Fruit fly (Drosophila melanogaster) whole organism, embryonic: ENCODE results near the gene Trs20.

Source experiments
- Ada2b ChIP-seq: fragments of 200-800 bp; sonication (Bioruptor generic); IDR thresholded peaks from 2 replicates; pipeline ENCODE4 v1.3.6; 2022; ENCODE audit warnings: missing biosample characterization, missing genetic modification characterization
- Atf-2 ChIP-seq: fragments of 200-800 bp; sonication (Bioruptor generic); optimal IDR thresholded peaks from 2 replicates; lab custom pipeline; 2016; ENCODE audit warnings: missing biosample characterization, missing genetic modification characterization
- CG10274 ChIP-seq: fragments of 200-800 bp; sonication (Bioruptor generic); optimal IDR thresholded peaks from 3 replicates; lab custom pipeline; 2017; ENCODE audit warnings: missing biosample characterization, mild to moderate bottlenecking, missing genetic modification characterization
- CG10431 ChIP-seq: fragments of 200-800 bp; sonication (Bioruptor generic); optimal IDR thresholded peaks from 3 replicates; lab custom pipeline; 2018; ENCODE audit warnings: missing biosample characterization, mild to moderate bottlenecking, missing genetic modification characterization
- CG11093 ChIP-seq: fragments of 200-800 bp; sonication (Bioruptor generic); IDR thresholded peaks from 3 replicates; pipeline ENCODE4 v1.3.6; 2022; ENCODE audit warnings: missing biosample characterization, missing genetic modification characterization
- CG11504 ChIP-seq: fragments of 200-800 bp; sonication (Bioruptor generic); optimal IDR thresholded peaks from 3 replicates; lab custom pipeline; 2019; ENCODE audit warnings: missing biosample characterization, mild to moderate bottlenecking, missing genetic modification characterization, moderate library complexity
- CG13894 ChIP-seq: fragments of 200-800 bp; sonication (Bioruptor generic); optimal IDR thresholded peaks from 3 replicates; lab custom pipeline; 2018; ENCODE audit warnings: missing biosample characterization, mild to moderate bottlenecking, missing genetic modification characterization, moderate library complexity
- CG15514 ChIP-seq: fragments of 200-800 bp; sonication (Bioruptor generic); optimal IDR thresholded peaks from 3 replicates; lab custom pipeline; 2017; ENCODE audit warnings: missing biosample characterization, missing genetic modification characterization, mild to moderate bottlenecking, moderate library complexity, missing genetic modification reagents
- CG17359 ChIP-seq: fragments of 200-800 bp; sonication (Bioruptor generic); optimal IDR thresholded peaks from 3 replicates; lab custom pipeline; 2018; ENCODE audit warnings: missing biosample characterization, mild to moderate bottlenecking, missing genetic modification characterization, moderate library complexity
- CG30431 ChIP-seq: fragments of 200-800 bp; sonication (Bioruptor generic); optimal IDR thresholded peaks from 2 replicates; lab custom pipeline; 2017; ENCODE audit warnings: missing biosample characterization, missing genetic modification characterization
- CG32772 ChIP-seq: fragments of 200-800 bp; sonication (Bioruptor generic); IDR thresholded peaks from 2 replicates; pipeline ENCODE4 v1.3.6; 2022; ENCODE audit warnings: missing biosample characterization, missing genetic modification characterization
- CG33213 ChIP-seq: fragments of 200-800 bp; sonication (Bioruptor generic); optimal IDR thresholded peaks from 3 replicates; lab custom pipeline; 2016; ENCODE audit warnings: missing biosample characterization, missing genetic modification characterization
- CG33557 ChIP-seq: fragments of 200-800 bp; sonication (Bioruptor generic); optimal IDR thresholded peaks from 2 replicates; lab custom pipeline; 2019; ENCODE audit warnings: missing biosample characterization, mild to moderate bottlenecking, missing genetic modification characterization, moderate library complexity
- CG34376 ChIP-seq: fragments of 200-800 bp; sonication (Bioruptor generic); optimal IDR thresholded peaks from 2 replicates; lab custom pipeline; 2018; ENCODE audit warnings: missing biosample characterization, mild to moderate bottlenecking, missing genetic modification characterization
- CG42726 ChIP-seq: fragments of 200-800 bp; sonication (Bioruptor generic); IDR thresholded peaks from 2 replicates; pipeline ENCODE4 v1.3.6; 2022; ENCODE audit warnings: missing biosample characterization, missing genetic modification characterization; ENCODE audit not compliant: partially characterized antibody
- CG7556 ChIP-seq: fragments of 200-800 bp; sonication (Bioruptor generic); optimal IDR thresholded peaks from 2 replicates; lab custom pipeline; 2017; ENCODE audit warnings: missing biosample characterization, mild to moderate bottlenecking, missing genetic modification characterization
- CG7928 ChIP-seq: fragments of 200-800 bp; sonication (Bioruptor generic); optimal IDR thresholded peaks from 2 replicates; lab custom pipeline; 2017; ENCODE audit warnings: missing biosample characterization, mild to moderate bottlenecking, missing genetic modification characterization
- CG8290 ChIP-seq, 3 experiments: fragments of 200-800 bp; sonication (Bioruptor generic); optimal IDR thresholded peaks; 2 replicates each; lab custom pipeline; 2016 to 2019; ENCODE audit warnings: missing biosample characterization in 3 of 3, missing genetic modification characterization in 3 of 3, mild to moderate bottlenecking in 2 of 3, moderate library complexity in 1 of 3
- CG8924 ChIP-seq: fragments of 200-800 bp; optimal IDR thresholded peaks from 3 replicates; lab custom pipeline; 2019; ENCODE audit warnings: missing biosample characterization, mild to moderate bottlenecking, missing genetic modification characterization, moderate library complexity
- CG8944 ChIP-seq: fragments of 200-800 bp; sonication (Bioruptor generic); optimal IDR thresholded peaks from 3 replicates; lab custom pipeline; 2016; ENCODE audit warnings: missing biosample characterization, missing genetic modification characterization
- CG9797 ChIP-seq: fragments of 200-800 bp; sonication (Bioruptor generic); optimal IDR thresholded peaks from 3 replicates; lab custom pipeline; 2018; ENCODE audit warnings: missing biosample characterization, mild to moderate bottlenecking, missing genetic modification characterization
- D19A ChIP-seq: fragments of 200-800 bp; optimal IDR thresholded peaks from 3 replicates; lab custom pipeline; 2019; ENCODE audit warnings: missing biosample characterization, mild to moderate bottlenecking, missing genetic modification characterization, moderate library complexity
- Hmr ChIP-seq: fragments of 200-800 bp; sonication (Bioruptor generic); optimal IDR thresholded peaks from 3 replicates; lab custom pipeline; 2017; ENCODE audit warnings: mild to moderate bottlenecking, missing biosample characterization, missing genetic modification reagents, missing genetic modification characterization
- Hr39 ChIP-seq: fragments of >200 bp; optimal IDR thresholded peaks from 2 replicates; lab custom pipeline; 2017
- NC2β ChIP-seq: fragments of 200-800 bp; sonication (Bioruptor generic); optimal IDR thresholded peaks from 2 replicates; lab custom pipeline; 2016; ENCODE audit warnings: missing biosample characterization, missing genetic modification characterization
- Oli ChIP-seq: fragments of 200-800 bp; sonication (Bioruptor generic); optimal IDR thresholded peaks from 2 replicates; lab custom pipeline; 2018; ENCODE audit warnings: missing biosample characterization, mild to moderate bottlenecking, missing genetic modification characterization, moderate library complexity
- PHDP ChIP-seq: fragments of 200-800 bp; sonication (Bioruptor generic); optimal IDR thresholded peaks from 3 replicates; lab custom pipeline; 2018; ENCODE audit warnings: missing biosample characterization, mild to moderate bottlenecking, missing genetic modification characterization, moderate library complexity
- Ptx1 ChIP-seq: fragments of 200-800 bp; sonication (Bioruptor generic); IDR thresholded peaks from 2 replicates; pipeline ENCODE4 v1.3.6; 2022; ENCODE audit warnings: missing biosample characterization, missing genetic modification characterization
- Ssrp ChIP-seq: fragments of 200-800 bp; sonication (Bioruptor generic); optimal IDR thresholded peaks from 2 replicates; lab custom pipeline; 2018; ENCODE audit warnings: missing biosample characterization, mild to moderate bottlenecking, missing genetic modification characterization, moderate library complexity
- Taf1 ChIP-seq: fragments of 200-800 bp; sonication (Bioruptor generic); IDR thresholded peaks from 2 replicates; pipeline ENCODE4 v1.3.6; 2022; ENCODE audit warnings: missing biosample characterization, missing genetic modification characterization
- br ChIP-seq: fragments of >200 bp; optimal IDR thresholded peaks from 2 replicates; lab custom pipeline; 2017
- ci ChIP-seq: fragments of 200-800 bp; sonication (Bioruptor generic); IDR thresholded peaks from 3 replicates; pipeline ENCODE4 v1.3.6; 2022; ENCODE audit warnings: missing biosample characterization, missing genetic modification characterization
- corto ChIP-seq: fragments of 200-800 bp; sonication (Bioruptor generic); optimal IDR thresholded peaks from 2 replicates; lab custom pipeline; 2016; ENCODE audit warnings: missing biosample characterization, mild to moderate bottlenecking, missing genetic modification characterization, moderate library complexity
- dmrt99B ChIP-seq: fragments of 200-800 bp; sonication (Bioruptor generic); optimal IDR thresholded peaks from 2 replicates; lab custom pipeline; 2018; ENCODE audit warnings: missing biosample characterization, mild to moderate bottlenecking, missing genetic modification characterization, moderate library complexity
- ems ChIP-seq: fragments of 200-800 bp; sonication (Bioruptor generic); optimal IDR thresholded peaks from 3 replicates; lab custom pipeline; 2016; ENCODE audit warnings: missing biosample characterization, missing genetic modification characterization
- fd102C ChIP-seq: fragments of 200-800 bp; sonication (Bioruptor generic); optimal IDR thresholded peaks from 2 replicates; lab custom pipeline; 2018; ENCODE audit warnings: missing biosample characterization, mild to moderate bottlenecking, missing genetic modification characterization, moderate library complexity
- fd3F ChIP-seq: fragments of 200-800 bp; sonication (Bioruptor generic); optimal IDR thresholded peaks from 2 replicates; lab custom pipeline; 2018; ENCODE audit warnings: missing biosample characterization, mild to moderate bottlenecking, missing genetic modification characterization, moderate library complexity
- ftz-f1 ChIP-seq: fragments of 200-800 bp; sonication (Bioruptor generic); optimal IDR thresholded peaks from 2 replicates; lab custom pipeline; 2016; ENCODE audit warnings: missing biosample characterization, missing genetic modification characterization
- insv ChIP-seq, 2 experiments: fragments of 200-800 bp; sonication (Bioruptor generic); optimal IDR thresholded peaks; 3 replicates each; lab custom pipeline; 2016 to 2018; ENCODE audit warnings: missing biosample characterization in 2 of 2, missing genetic modification characterization in 2 of 2
- kni ChIP-seq: fragments of 200-800 bp; sonication (Bioruptor generic); optimal IDR thresholded peaks from 3 replicates; lab custom pipeline; 2017; ENCODE audit warnings: mild to moderate bottlenecking, missing biosample characterization, missing genetic modification reagents, missing genetic modification characterization
- luna ChIP-seq: fragments of 200-800 bp; sonication (Bioruptor generic); optimal IDR thresholded peaks from 2 replicates; lab custom pipeline; 2016; ENCODE audit warnings: missing biosample characterization, missing genetic modification characterization
- mld ChIP-seq: fragments of 200-800 bp; sonication (Bioruptor generic); IDR thresholded peaks from 3 replicates; pipeline ENCODE4 v1.3.6; 2022; ENCODE audit warnings: missing biosample characterization, missing genetic modification characterization; ENCODE audit not compliant: partially characterized antibody
- nmo ChIP-seq: fragments of 200-800 bp; sonication (Bioruptor generic); optimal IDR thresholded peaks from 2 replicates; lab custom pipeline; 2018; ENCODE audit warnings: missing biosample characterization, mild to moderate bottlenecking, missing genetic modification characterization, moderate library complexity
- pb ChIP-seq: fragments of 200-800 bp; sonication (Bioruptor generic); optimal IDR thresholded peaks from 3 replicates; lab custom pipeline; 2016; ENCODE audit warnings: missing biosample characterization, missing genetic modification characterization
- pita ChIP-seq: fragments of 200-800 bp; sonication (Bioruptor generic); optimal IDR thresholded peaks from 2 replicates; lab custom pipeline; 2017; ENCODE audit warnings: missing biosample characterization, mild to moderate bottlenecking, missing genetic modification characterization
- ranshi ChIP-seq: fragments of 200-800 bp; sonication (Bioruptor generic); IDR thresholded peaks from 2 replicates; pipeline ENCODE4 v1.3.6; 2022; ENCODE audit warnings: missing biosample characterization, missing genetic modification characterization
- row ChIP-seq: fragments of 200-800 bp; sonication (Bioruptor generic); IDR thresholded peaks from 3 replicates; pipeline ENCODE4 v1.3.6; 2022; ENCODE audit warnings: missing biosample characterization, missing genetic modification characterization
- shn ChIP-seq: fragments of 200-800 bp; sonication (Bioruptor generic); optimal IDR thresholded peaks from 3 replicates; lab custom pipeline; 2016; ENCODE audit warnings: missing biosample characterization, missing genetic modification characterization
- slou ChIP-seq: fragments of 200-800 bp; sonication (Bioruptor generic); optimal IDR thresholded peaks from 3 replicates; lab custom pipeline; 2016; ENCODE audit warnings: missing biosample characterization, missing genetic modification characterization
- ssp ChIP-seq: fragments of 200-800 bp; sonication (Bioruptor generic); IDR thresholded peaks from 2 replicates; pipeline ENCODE4 v1.3.6; 2022; ENCODE audit warnings: missing biosample characterization, missing genetic modification characterization
- zf30C ChIP-seq: fragments of 200-800 bp; sonication (Bioruptor generic); optimal IDR thresholded peaks from 3 replicates; lab custom pipeline; 2018; ENCODE audit warnings: missing biosample characterization, mild to moderate bottlenecking, missing genetic modification characterization

The Trs20 gene

dm6 chr3L:16172809-16173276, 41.4 kb upstream of the Trs20 start (continued):
- no peak for TF ChIP-seq fd102C (GFP tag; lab: Kevin White, UChicago)
- peak; percentile 23 for TF ChIP-seq corto
- no peak for TF ChIP-seq Hr39 (lab: Kevin White, UChicago)
- TF ChIP-seq zf30C (GFP tag; lab: Kevin White, UChicago): peak; percentile 28
- TF ChIP-seq Hmr (GFP tag; lab: Kevin White, UChicago): peak; percentile 47
- TF ChIP-seq Atf-2 (GFP tag; lab: Kevin White, UChicago): no peak
- TF ChIP-seq CG10431: no peak
- TF ChIP-seq ems (GFP tag; lab: Kevin White, UChicago): no peak
- no peak for TF ChIP-seq CG34376 (GFP tag; lab: Kevin White, UChicago)
- TF ChIP-seq CG8290 (GFP tag; optimal IDR thresholded peaks at IDR 0.05; lab: Kevin White, UChicago): no peak
- no peak for TF ChIP-seq CG8290 (tag; optimal IDR thresholded peaks at IDR 0.05; lab: Kevin White, UChicago)
- TF ChIP-seq nmo (GFP tag; lab: Kevin White, UChicago): peak; percentile 70
- TF ChIP-seq CG11504 (tag; lab: Kevin White, UChicago): peak; percentile 71
- no peak for TF ChIP-seq shn (GFP tag; lab: Kevin White, UChicago)
- no peak for TF ChIP-seq Ptx1
- no peak for TF ChIP-seq pb (GFP tag; lab: Kevin White, UChicago)
- TF ChIP-seq CG17359: peak; percentile 31
- TF ChIP-seq Oli (tag; lab: Kevin White, UChicago): peak; percentile 59
- no peak for TF ChIP-seq ci (GFP tag; lab: Robert Waterston, UW)
- TF ChIP-seq row (GFP tag; lab: Robert Waterston, UW): peak; percentile 46; the same call in 2 of the 3 replicates
- no peak for TF ChIP-seq Ada2b
- no peak for TF ChIP-seq insv (GFP tag; optimal IDR thresholded peaks at IDR 0.05; lab: Kevin White, UChicago)
- TF ChIP-seq ranshi: no peak
- peak; percentile 47 for TF ChIP-seq Ssrp (tag; lab: Kevin White, UChicago)
- TF ChIP-seq Taf1: no peak
- no peak for TF ChIP-seq CG15514 (GFP tag; lab: Kevin White, UChicago)
- TF ChIP-seq pita (GFP tag; lab: Kevin White, UChicago): no peak
- TF ChIP-seq kni (GFP tag; lab: Kevin White, UChicago): no peak
- no peak for TF ChIP-seq CG9797 (GFP tag; lab: Kevin White, UChicago)
- TF ChIP-seq mld: no peak
- TF ChIP-seq NC2β (GFP tag; lab: Kevin White, UChicago): no peak
- TF ChIP-seq CG42726: no peak
- TF ChIP-seq CG7928: no peak
- TF ChIP-seq CG32772: no peak
- TF ChIP-seq CG7556 (GFP tag; lab: Kevin White, UChicago): peak; percentile 83
- peak; percentile 7 for TF ChIP-seq PHDP (tag; lab: Kevin White, UChicago)
- TF ChIP-seq CG8944 (GFP tag; lab: Kevin White, UChicago): no peak
- TF ChIP-seq dmrt99B (tag; lab: Kevin White, UChicago): peak; percentile 58
- no peak for TF ChIP-seq br
- TF ChIP-seq fd3F: no peak
- no peak for TF ChIP-seq luna (GFP tag; lab: Kevin White, UChicago)
- TF ChIP-seq CG11093 (GFP tag; lab: Robert Waterston, UW): no peak
- no peak for TF ChIP-seq slou (GFP tag; lab: Kevin White, UChicago)
- TF ChIP-seq CG33213 (GFP tag; lab: Kevin White, UChicago): no peak
- TF ChIP-seq D19A (tag; lab: Kevin White, UChicago): peak; percentile 21
- no peak for TF ChIP-seq ftz-f1
- TF ChIP-seq ssp: no peak
- peak; percentile 46 for TF ChIP-seq CG8924 (tag; lab: Kevin White, UChicago)
- no peak for TF ChIP-seq CG10274
- TF ChIP-seq CG13894 (tag; lab: Kevin White, UChicago): no peak
- peak; percentile 8 for TF ChIP-seq CG33557 (GFP tag; lab: Kevin White, UChicago)
- TF ChIP-seq CG30431 (GFP tag; lab: Kevin White, UChicago): no peak
